Fruit fly (Drosophila melanogaster) whole organism, embryonic: ENCODE results near the gene Dnai2.
A peak's percentile ranks its signal among the peaks of the same experiment; 100 is the strongest.

Experiments
- CG10267 ChIP-seq: fragments of 200-800 bp; sonication (Bioruptor generic); optimal IDR thresholded peaks from 2 replicates; lab custom pipeline; 2018; ENCODE audit warnings: missing biosample characterization, mild to moderate bottlenecking, missing genetic modification characterization, moderate library complexity
- CG12155 ChIP-seq: fragments of 200-800 bp; sonication (Bioruptor generic); optimal IDR thresholded peaks from 3 replicates; lab custom pipeline; 2016; ENCODE audit warnings: missing biosample characterization, missing genetic modification characterization
- CG12236 ChIP-seq: fragments of 200-800 bp; sonication (Bioruptor generic); optimal IDR thresholded peaks from 2 replicates; lab custom pipeline; 2016; ENCODE audit warnings: missing biosample characterization, missing genetic modification characterization
- CG13123 ChIP-seq: fragments of 200-800 bp; sonication (Bioruptor generic); optimal IDR thresholded peaks from 2 replicates; lab custom pipeline; 2016; ENCODE audit warnings: missing biosample characterization, missing genetic modification characterization
- CG15514 ChIP-seq: fragments of 200-800 bp; sonication (Bioruptor generic); optimal IDR thresholded peaks from 3 replicates; lab custom pipeline; 2017; ENCODE audit warnings: missing biosample characterization, missing genetic modification characterization, mild to moderate bottlenecking, moderate library complexity, missing genetic modification reagents
- CG1792 ChIP-seq: fragments of 200-800 bp; sonication (Bioruptor generic); optimal IDR thresholded peaks from 2 replicates; lab custom pipeline; 2016; ENCODE audit warnings: missing biosample characterization, missing genetic modification characterization
- CG18619 ChIP-seq: fragments of 200-800 bp; sonication (Bioruptor generic); optimal IDR thresholded peaks from 3 replicates; lab custom pipeline; 2017; ENCODE audit warnings: missing biosample characterization, mild to moderate bottlenecking, missing genetic modification characterization
- CG2875 ChIP-seq: fragments of 200-800 bp; sonication (Bioruptor generic); optimal IDR thresholded peaks from 2 replicates; lab custom pipeline; 2017; ENCODE audit warnings: missing biosample characterization, mild to moderate bottlenecking, missing genetic modification characterization, missing genetic modification reagents
- CG31365 ChIP-seq: fragments of 200-800 bp; sonication (Bioruptor generic); optimal IDR thresholded peaks from 2 replicates; lab custom pipeline; 2018; ENCODE audit warnings: missing biosample characterization, mild to moderate bottlenecking, missing genetic modification characterization
- CG32532 ChIP-seq: fragments of 200-800 bp; sonication (Bioruptor generic); IDR thresholded peaks from 2 replicates; pipeline ENCODE4 v1.3.6; 2022; ENCODE audit warnings: missing biosample characterization, missing genetic modification characterization
- CG3281 ChIP-seq: fragments of 200-800 bp; sonication (Bioruptor generic); optimal IDR thresholded peaks from 3 replicates; lab custom pipeline; 2017; ENCODE audit warnings: missing biosample characterization, mild to moderate bottlenecking, missing genetic modification characterization
- CG4707 ChIP-seq: fragments of 200-800 bp; sonication (Bioruptor generic); optimal IDR thresholded peaks from 2 replicates; lab custom pipeline; 2018; ENCODE audit warnings: missing biosample characterization, mild to moderate bottlenecking, missing genetic modification characterization, moderate library complexity
- CG7556 ChIP-seq: fragments of 200-800 bp; sonication (Bioruptor generic); optimal IDR thresholded peaks from 2 replicates; lab custom pipeline; 2017; ENCODE audit warnings: missing biosample characterization, mild to moderate bottlenecking, missing genetic modification characterization
- CG9817 ChIP-seq: fragments of 200-800 bp; sonication (Bioruptor generic); optimal IDR thresholded peaks from 2 replicates; lab custom pipeline; 2018; ENCODE audit warnings: missing biosample characterization, mild to moderate bottlenecking, missing genetic modification characterization, moderate library complexity
- Dek ChIP-seq: fragments of 200-800 bp; sonication (Bioruptor generic); optimal IDR thresholded peaks from 3 replicates; lab custom pipeline; 2019; ENCODE audit warnings: missing biosample characterization, mild to moderate bottlenecking, missing genetic modification characterization, moderate library complexity
- Dip3 ChIP-seq: fragments of 200-800 bp; sonication (Bioruptor generic); optimal IDR thresholded peaks from 3 replicates; lab custom pipeline; 2016; ENCODE audit warnings: missing biosample characterization, missing genetic modification characterization
- Doc3 ChIP-seq: fragments of 200-800 bp; sonication (Bioruptor generic); IDR thresholded peaks from 3 replicates; pipeline ENCODE4 v1.3.6; 2022; ENCODE audit warnings: missing biosample characterization, missing genetic modification characterization; ENCODE audit not compliant: partially characterized antibody
- ERR ChIP-seq: fragments of 200-800 bp; sonication (Bioruptor generic); optimal IDR thresholded peaks from 2 replicates; lab custom pipeline; 2016; ENCODE audit warnings: missing biosample characterization, missing genetic modification characterization
- HLH54F ChIP-seq: fragments of 200-800 bp; sonication (Bioruptor generic); optimal IDR thresholded peaks from 3 replicates; lab custom pipeline; 2016; ENCODE audit warnings: missing biosample characterization, missing genetic modification characterization
- Hmr ChIP-seq: fragments of 200-800 bp; sonication (Bioruptor generic); optimal IDR thresholded peaks from 3 replicates; lab custom pipeline; 2017; ENCODE audit warnings: mild to moderate bottlenecking, missing biosample characterization, missing genetic modification reagents, missing genetic modification characterization
- Hr3 ChIP-seq: fragments of 200-800 bp; sonication (Bioruptor generic); optimal IDR thresholded peaks from 3 replicates; lab custom pipeline; 2016; ENCODE audit warnings: missing biosample characterization, missing genetic modification characterization
- Hr51 ChIP-seq, 2 experiments: fragments of 200-800 bp; sonication (Bioruptor generic); optimal IDR thresholded peaks; 2 replicates in 1 of 2; 3 replicates in 1 of 2; lab custom pipeline; 2016 to 2018; ENCODE audit warnings: missing biosample characterization in 2 of 2, missing genetic modification characterization in 2 of 2, mild to moderate bottlenecking in 1 of 2, moderate library complexity in 1 of 2
- MTF-1 ChIP-seq: fragments of 200-800 bp; sonication (Bioruptor generic); optimal IDR thresholded peaks from 2 replicates; lab custom pipeline; 2018; ENCODE audit warnings: missing biosample characterization, mild to moderate bottlenecking, missing genetic modification characterization, borderline replicate concordance
- Max ChIP-seq: fragments of 200-800 bp; sonication (Bioruptor generic); optimal IDR thresholded peaks from 2 replicates; lab custom pipeline; 2016; ENCODE audit warnings: missing biosample characterization, mild to moderate bottlenecking, missing genetic modification characterization
- Meics ChIP-seq: fragments of 200-800 bp; sonication (Bioruptor generic); optimal IDR thresholded peaks from 2 replicates; lab custom pipeline; 2017; ENCODE audit warnings: missing biosample characterization, mild to moderate bottlenecking, missing genetic modification characterization
- Opbp ChIP-seq: fragments of 200-800 bp; sonication (Bioruptor generic); IDR thresholded peaks from 3 replicates; pipeline ENCODE4 v1.3.6; 2022; ENCODE audit warnings: missing biosample characterization, missing genetic modification characterization; ENCODE audit not compliant: partially characterized antibody
- Tbp ChIP-seq: fragments of >200 bp; optimal IDR thresholded peaks from 2 replicates; lab custom pipeline; 2018; ENCODE audit warnings: missing biosample characterization, missing genetic modification characterization
- ash1 ChIP-seq: fragments of 200-800 bp; sonication (Bioruptor generic); optimal IDR thresholded peaks from 2 replicates; lab custom pipeline; 2018; ENCODE audit warnings: missing biosample characterization, mild to moderate bottlenecking, missing genetic modification characterization
- btn ChIP-seq: fragments of 200-800 bp; sonication (Bioruptor generic); optimal IDR thresholded peaks from 2 replicates; lab custom pipeline; 2016; ENCODE audit warnings: missing biosample characterization, missing genetic modification characterization
- cad ChIP-seq: fragments of >200 bp; optimal IDR thresholded peaks from 2 replicates; lab custom pipeline; 2017; ENCODE audit warnings: missing biosample characterization, missing genetic modification characterization
- cas ChIP-seq: fragments of 200-800 bp; sonication (Bioruptor generic); IDR thresholded peaks from 2 replicates; pipeline ENCODE4 v1.3.6; 2022; ENCODE audit warnings: missing biosample characterization, missing genetic modification characterization
- cg ChIP-seq: fragments of 200-800 bp; sonication (Bioruptor generic); optimal IDR thresholded peaks from 3 replicates; lab custom pipeline; 2019; ENCODE audit warnings: missing biosample characterization, mild to moderate bottlenecking, missing genetic modification characterization, moderate library complexity
- chif ChIP-seq, 2 experiments: fragments of 200-800 bp; sonication (Bioruptor generic); optimal IDR thresholded peaks; 3 replicates each; lab custom pipeline; 2016; ENCODE audit warnings: missing biosample characterization in 2 of 2, missing genetic modification characterization in 2 of 2
- chn ChIP-seq: fragments of 200-800 bp; sonication (Bioruptor generic); optimal IDR thresholded peaks from 2 replicates; lab custom pipeline; 2016; ENCODE audit warnings: missing biosample characterization, missing genetic modification characterization
- dati ChIP-seq: fragments of 200-800 bp; sonication (Bioruptor generic); IDR thresholded peaks from 2 replicates; pipeline ENCODE4 v1.3.6; 2022; ENCODE audit warnings: missing biosample characterization, missing genetic modification characterization
- dm ChIP-seq: fragments of 200-800 bp; sonication (Bioruptor generic); optimal IDR thresholded peaks from 3 replicates; lab custom pipeline; 2016; ENCODE audit warnings: missing biosample characterization, missing genetic modification characterization
- dpn ChIP-seq, 2 experiments: fragments of 200-800 bp; sonication (Bioruptor generic); optimal IDR thresholded peaks; 3 replicates each; lab custom pipeline; 2016; ENCODE audit warnings: missing biosample characterization in 2 of 2, missing genetic modification characterization in 2 of 2
- gfzf ChIP-seq: fragments of 200-800 bp; sonication (Bioruptor generic); optimal IDR thresholded peaks from 2 replicates; lab custom pipeline; 2016; ENCODE audit warnings: missing biosample characterization, mild to moderate bottlenecking, missing genetic modification characterization, moderate library complexity
- hbn ChIP-seq: fragments of 200-800 bp; sonication (Bioruptor generic); IDR thresholded peaks from 2 replicates; pipeline ENCODE4 v1.3.6; 2022; ENCODE audit warnings: missing biosample characterization, missing genetic modification characterization; ENCODE audit not compliant: partially characterized antibody
- ind ChIP-seq: fragments of 200-800 bp; sonication (Bioruptor generic); optimal IDR thresholded peaks from 3 replicates; lab custom pipeline; 2016; ENCODE audit warnings: missing biosample characterization, missing genetic modification characterization
- insv ChIP-seq, 2 experiments: fragments of 200-800 bp; sonication (Bioruptor generic); optimal IDR thresholded peaks; 3 replicates each; lab custom pipeline; 2016 to 2018; ENCODE audit warnings: missing biosample characterization in 2 of 2, missing genetic modification characterization in 2 of 2
- jumu ChIP-seq: fragments of 200-800 bp; sonication (Bioruptor generic); optimal IDR thresholded peaks from 3 replicates; lab custom pipeline; 2016; ENCODE audit warnings: missing biosample characterization, missing genetic modification characterization
- lmd ChIP-seq: fragments of 200-800 bp; sonication (Bioruptor generic); IDR thresholded peaks from 2 replicates; pipeline ENCODE4 v1.3.6; 2022; ENCODE audit warnings: missing biosample characterization, missing genetic modification characterization
- maf-S ChIP-seq: fragments of 200-800 bp; sonication (Bioruptor generic); optimal IDR thresholded peaks from 2 replicates; lab custom pipeline; 2016; ENCODE audit warnings: missing biosample characterization, missing genetic modification characterization
- ro ChIP-seq: fragments of 200-800 bp; sonication (Bioruptor generic); IDR thresholded peaks from 2 replicates; pipeline ENCODE4 v1.3.6; 2022; ENCODE audit warnings: missing biosample characterization, missing genetic modification characterization
- row ChIP-seq: fragments of 200-800 bp; sonication (Bioruptor generic); IDR thresholded peaks from 3 replicates; pipeline ENCODE4 v1.3.6; 2022; ENCODE audit warnings: missing biosample characterization, missing genetic modification characterization
- sr ChIP-seq: fragments of 200-800 bp; sonication (Bioruptor generic); IDR thresholded peaks from 3 replicates; pipeline ENCODE4 v1.3.6; 2022; ENCODE audit warnings: missing biosample characterization, missing genetic modification characterization
- sug ChIP-seq: fragments of 200-800 bp; optimal IDR thresholded peaks from 2 replicates; lab custom pipeline; 2019; ENCODE audit warnings: missing biosample characterization, mild to moderate bottlenecking, missing genetic modification characterization, moderate library complexity
- tll ChIP-seq, 2 experiments: fragments of 200-800 bp in 1 of 2; fragments of >200 bp in 1 of 2; sonication (Bioruptor generic) in 1 of 2; optimal IDR thresholded peaks; 2 replicates each; lab custom pipeline; 2017 to 2019; ENCODE audit warnings: missing biosample characterization in 2 of 2, missing genetic modification characterization in 2 of 2, mild to moderate bottlenecking in 1 of 2, moderate library complexity in 1 of 2

The Dnai2 gene

DNA sequence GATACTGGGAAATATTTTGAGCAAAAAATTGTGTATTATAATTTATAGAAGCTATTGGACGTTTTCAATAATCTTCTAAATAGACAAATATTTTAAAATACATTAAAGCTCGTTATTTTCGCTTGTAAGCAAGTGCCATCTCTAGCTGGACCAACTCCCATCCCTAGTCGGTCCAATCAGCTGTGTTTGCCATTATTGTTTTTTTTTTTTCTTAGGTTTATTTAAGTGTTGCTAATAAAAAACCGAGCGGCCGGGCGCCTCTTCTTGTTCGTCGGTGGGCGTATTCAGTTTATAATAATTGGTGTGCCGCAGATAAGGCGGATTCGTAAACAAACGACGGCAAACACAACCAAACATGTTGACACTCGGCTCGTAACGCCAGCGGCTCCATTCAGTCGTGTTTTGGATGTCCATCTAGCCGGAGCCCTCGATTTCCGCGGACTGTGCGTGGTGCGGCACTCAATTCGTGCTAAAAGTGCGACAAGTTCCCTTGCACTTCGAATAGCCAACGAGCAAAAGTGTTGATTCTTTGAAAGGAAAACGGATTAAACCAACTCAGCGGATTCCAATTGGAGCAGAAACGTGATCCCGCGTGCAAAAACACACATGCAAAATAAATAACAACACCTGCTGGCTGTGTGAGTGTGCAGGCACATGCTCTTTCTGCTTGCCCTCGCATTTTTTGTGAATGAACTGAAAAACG is 15.1 kb downstream of the Dnai2 start, which contains the start of gene Sugb (continued):
- TF ChIP-seq hbn (GFP tag; lab: Robert Waterston, UW) (peak; percentile 56; the same call in 1 of the 2 replicates), Max (GFP tag; lab: Kevin White, UChicago) (no peak), CG2875 (GFP tag; lab: Kevin White, UChicago) (no peak), CG32532 (GFP tag; lab: Robert Waterston, UW) (peak; percentile 69), btn (no peak), Hmr (peak; percentile 71), CG1792 (GFP tag; lab: Kevin White, UChicago) (peak; percentile 25), cad (no peak), CG15514 (GFP tag; lab: Kevin White, UChicago) (peak; percentile 74), insv (GFP tag; optimal IDR thresholded peaks at IDR 0.05; lab: Kevin White, UChicago) (peak in 1 of 2 experiments; percentile 74), ash1 (GFP tag; lab: Kevin White, UChicago) (no peak), cas (GFP tag; lab: Robert Waterston, UW) (no peak), Tbp (GFP tag; lab: Kevin White, UChicago) (no peak), sr (GFP tag; lab: Robert Waterston, UW) (no peak; the same call in 1 of the 3 replicates), dpn (GFP tag; optimal IDR thresholded peaks at IDR 0.05; lab: Kevin White, UChicago) (peak; percentile 58 to 73), CG9817 (tag; lab: Kevin White, UChicago) (peak; percentile 63), CG31365 (tag; lab: Kevin White, UChicago) (no peak), chif (GFP tag; optimal IDR thresholded peaks at IDR 0.05; lab: Kevin White, UChicago) (peak; percentile 7 to 52), Dek (tag; lab: Kevin White, UChicago) (peak; percentile 57), Hr51 (GFP tag; optimal IDR thresholded peaks at IDR 0.05; lab: Kevin White, UChicago) (peak; percentile 52 to 57), CG13123 (GFP tag; lab: Kevin White, UChicago) (no peak), dm (peak; percentile 39), CG7556 (GFP tag; lab: Kevin White, UChicago) (peak; percentile 71), HLH54F (GFP tag; lab: Kevin White, UChicago) (peak; percentile 58), Doc3 (GFP tag; lab: Robert Waterston, UW) (peak; percentile 71), cg (GFP tag; lab: Kevin White, UChicago) (peak; percentile 18), Hr3 (peak; percentile 47), CG18619 (GFP tag; lab: Kevin White, UChicago) (peak; percentile 54), lmd (GFP tag; lab: Robert Waterston, UW) (peak; percentile 70; the same call in 1 of the 2 replicates), row (peak; percentile 83), CG4707 (no peak), CG10267 (tag; lab: Kevin White, UChicago) (peak; percentile 35), chn (GFP tag; lab: Kevin White, UChicago) (peak; percentile 34), Opbp (GFP tag; lab: Robert Waterston, UW) (peak; percentile 30; the same call in 1 of the 3 replicates), dati (no peak), CG12155 (peak; percentile 71), ERR (GFP tag; lab: Kevin White, UChicago) (no peak), maf-S (peak; percentile 54), jumu (peak; percentile 5), ro (GFP tag; lab: Robert Waterston, UW) (no peak), MTF-1 (GFP tag; lab: Kevin White, UChicago) (no peak), ind (GFP tag; lab: Kevin White, UChicago) (peak; percentile 1), Dip3 (GFP tag; lab: Kevin White, UChicago) (peak; percentile 46), Meics (peak; percentile 54), tll (GFP tag; optimal IDR thresholded peaks at IDR 0.05; lab: Kevin White, UChicago) (no peak), CG12236 (no peak), CG3281 (GFP tag; lab: Kevin White, UChicago) (peak; percentile 19), gfzf (GFP tag; lab: Kevin White, UChicago) (no peak), sug (tag; lab: Kevin White, UChicago) (peak; percentile 86)
